Worm (Caenorhabditis elegans) whole organism, late embryonic: Measurements from ENCODE around the gene C34C12.6.

Source experiments
- K09A11.1 ChIP-seq: sonication (generic microtip); optimal IDR thresholded peaks from 2 replicates; lab custom pipeline; 2017; ENCODE audit warnings: antibody characterized with exemption, mild to moderate bottlenecking, missing genetic modification characterization, missing compliant biosample characterization; ENCODE audit not compliant: insufficient read depth
- T23F11.4 ChIP-seq: fragments of 200-800 bp; sonication (Bioruptor generic); optimal IDR thresholded peaks from 2 replicates; lab custom pipeline; 2018; ENCODE audit warnings: mild to moderate bottlenecking, missing genetic modification characterization, missing compliant biosample characterization
- Y22D7AL.16 ChIP-seq: sonication (generic microtip); optimal IDR thresholded peaks from 2 replicates; lab custom pipeline; 2016; ENCODE audit warnings: missing genetic modification characterization, missing compliant biosample characterization
- ama-1 ChIP-seq: fragments of 150-350 bp; optimal IDR thresholded peaks from 2 replicates; lab custom pipeline; 2014
- ceh-14 ChIP-seq: sonication (generic microtip); optimal IDR thresholded peaks from 2 replicates; lab custom pipeline; 2016; ENCODE audit warnings: missing genotype, missing genetic modification characterization, missing compliant biosample characterization
- ceh-18 ChIP-seq: sonication (generic microtip); optimal IDR thresholded peaks from 2 replicates; lab custom pipeline; 2016; ENCODE audit warnings: missing genetic modification characterization, missing compliant biosample characterization
- ceh-19 ChIP-seq: fragments of 200-800 bp; sonication (Bioruptor generic); optimal IDR thresholded peaks from 2 replicates; lab custom pipeline; 2018; ENCODE audit warnings: mild to moderate bottlenecking, missing genetic modification characterization, missing compliant biosample characterization
- ceh-2 ChIP-seq: sonication (generic microtip); optimal IDR thresholded peaks from 2 replicates; lab custom pipeline; 2016; ENCODE audit warnings: missing genotype, missing genetic modification characterization, missing compliant biosample characterization
- ceh-24 ChIP-seq: sonication (generic microtip); optimal IDR thresholded peaks from 2 replicates; lab custom pipeline; 2016; ENCODE audit warnings: mild to moderate bottlenecking, missing genetic modification characterization, missing compliant biosample characterization
- ceh-31 ChIP-seq: sonication (generic microtip); optimal IDR thresholded peaks from 2 replicates; lab custom pipeline; 2016; ENCODE audit warnings: missing genetic modification characterization, missing compliant biosample characterization
- ceh-34 ChIP-seq: sonication (generic microtip); optimal IDR thresholded peaks from 2 replicates; lab custom pipeline; 2016; ENCODE audit warnings: mild to moderate bottlenecking, missing genetic modification characterization, missing compliant biosample characterization
- ceh-48 ChIP-seq: sonication (generic microtip); optimal IDR thresholded peaks from 2 replicates; lab custom pipeline; 2016; ENCODE audit warnings: missing genetic modification characterization, inconsistent platforms, missing compliant biosample characterization
- ceh-6 ChIP-seq: fragments of 200-800 bp; sonication (Bioruptor generic); optimal IDR thresholded peaks from 2 replicates; lab custom pipeline; 2018; ENCODE audit warnings: mild to moderate bottlenecking, missing genetic modification characterization, missing compliant biosample characterization
- che-1 ChIP-seq: sonication (generic microtip); optimal IDR thresholded peaks from 2 replicates; lab custom pipeline; 2016; ENCODE audit warnings: mild to moderate bottlenecking, missing genetic modification characterization, missing compliant biosample characterization
- dve-1 ChIP-seq: sonication (generic microtip); optimal IDR thresholded peaks from 2 replicates; lab custom pipeline; 2017; ENCODE audit warnings: antibody characterized with exemption, mild to moderate bottlenecking, missing genetic modification characterization, missing compliant biosample characterization
- elt-2 ChIP-seq: sonication (generic microtip); optimal IDR thresholded peaks from 2 replicates; lab custom pipeline; 2016; ENCODE audit warnings: missing genetic modification reagents, missing genetic modification characterization, missing compliant biosample characterization
- elt-4 ChIP-seq: sonication (generic microtip); optimal IDR thresholded peaks from 2 replicates; lab custom pipeline; 2016; ENCODE audit warnings: missing genetic modification characterization, missing compliant biosample characterization
- ets-4 ChIP-seq: sonication (generic microtip); optimal IDR thresholded peaks from 2 replicates; lab custom pipeline; 2016; ENCODE audit warnings: missing genetic modification characterization, missing compliant biosample characterization
- fkh-6 ChIP-seq: sonication (generic microtip); optimal IDR thresholded peaks from 2 replicates; lab custom pipeline; 2016; ENCODE audit warnings: missing genetic modification characterization, missing compliant biosample characterization
- gmeb-2 ChIP-seq: sonication (generic microtip); optimal IDR thresholded peaks from 2 replicates; lab custom pipeline; 2016; ENCODE audit warnings: missing genetic modification characterization, inconsistent platforms, missing compliant biosample characterization
- hlh-30 ChIP-seq: sonication (generic microtip); optimal IDR thresholded peaks from 2 replicates; lab custom pipeline; 2017; ENCODE audit warnings: antibody characterized with exemption, missing genetic modification characterization, missing compliant biosample characterization; ENCODE audit not compliant: insufficient read depth
- hlh-6 ChIP-seq: sonication (generic microtip); optimal IDR thresholded peaks from 2 replicates; lab custom pipeline; 2016; ENCODE audit warnings: missing genotype, missing genetic modification characterization, missing compliant biosample characterization
- hlh-8 ChIP-seq: sonication (generic microtip); optimal IDR thresholded peaks from 2 replicates; lab custom pipeline; 2016; ENCODE audit warnings: missing genotype, missing genetic modification characterization, missing compliant biosample characterization
- lim-6 ChIP-seq: sonication (generic microtip); optimal IDR thresholded peaks from 2 replicates; lab custom pipeline; 2016; ENCODE audit warnings: missing genetic modification characterization, missing compliant biosample characterization
- madf-2 ChIP-seq: sonication (generic microtip); optimal IDR thresholded peaks from 2 replicates; lab custom pipeline; 2017; ENCODE audit warnings: missing genetic modification characterization, missing compliant biosample characterization
- mec-3 ChIP-seq: sonication (generic microtip); optimal IDR thresholded peaks from 2 replicates; lab custom pipeline; 2016; ENCODE audit warnings: borderline replicate concordance, missing genetic modification characterization, missing compliant biosample characterization
- nfya-1 ChIP-seq: sonication (generic microtip); optimal IDR thresholded peaks from 2 replicates; lab custom pipeline; 2017; ENCODE audit warnings: missing genetic modification characterization, mild to moderate bottlenecking, missing compliant biosample characterization, antibody characterized with exemption, moderate library complexity
- nhr-11 ChIP-seq: fragments of 150-350 bp; optimal IDR thresholded peaks from 2 replicates; lab custom pipeline; 2014; ENCODE audit warnings: missing biosample characterization, missing genetic modification characterization
- nhr-232 ChIP-seq: sonication (generic microtip); optimal IDR thresholded peaks from 2 replicates; lab custom pipeline; 2016; ENCODE audit warnings: missing genetic modification characterization, missing compliant biosample characterization
- npax-4 ChIP-seq: sonication (generic microtip); optimal IDR thresholded peaks from 2 replicates; lab custom pipeline; 2016; ENCODE audit warnings: missing genetic modification characterization, missing compliant biosample characterization
- pag-3 ChIP-seq: sonication (generic microtip); optimal IDR thresholded peaks from 2 replicates; lab custom pipeline; 2016; ENCODE audit warnings: missing compliant biosample characterization, missing genetic modification characterization, borderline replicate concordance
- pat-9 ChIP-seq: fragments of 200-800 bp; sonication (Bioruptor generic); optimal IDR thresholded peaks from 2 replicates; lab custom pipeline; 2018; ENCODE audit warnings: mild to moderate bottlenecking, missing genetic modification characterization, moderate library complexity, missing compliant biosample characterization
- pax-1 ChIP-seq: fragments of 150-350 bp; optimal IDR thresholded peaks from 2 replicates; lab custom pipeline; 2014; ENCODE audit warnings: missing biosample characterization, missing genetic modification characterization
- pha-2 ChIP-seq: sonication (generic microtip); optimal IDR thresholded peaks from 2 replicates; lab custom pipeline; 2017; ENCODE audit warnings: mild to moderate bottlenecking, missing genetic modification characterization, missing compliant biosample characterization
- pha-4 ChIP-seq: fragments of 150-350 bp; optimal IDR thresholded peaks from 2 replicates; lab custom pipeline; 2018; ENCODE audit warnings: missing biosample characterization, missing genetic modification reagents, missing genetic modification characterization
- pqm-1 ChIP-seq: sonication (generic microtip); optimal IDR thresholded peaks from 2 replicates; lab custom pipeline; 2016; ENCODE audit warnings: missing genetic modification characterization, missing compliant biosample characterization
- pros-1 ChIP-seq: fragments of 150-350 bp; optimal IDR thresholded peaks from 2 replicates; lab custom pipeline; 2014; ENCODE audit warnings: missing biosample characterization, missing genetic modification reagents, missing genetic modification characterization
- ref-2 ChIP-seq: sonication (generic microtip); optimal IDR thresholded peaks from 2 replicates; lab custom pipeline; 2016; ENCODE audit warnings: missing genetic modification characterization, missing compliant biosample characterization
- rnt-1 ChIP-seq: sonication (generic microtip); optimal IDR thresholded peaks from 2 replicates; lab custom pipeline; 2016; ENCODE audit warnings: missing genetic modification characterization, missing compliant biosample characterization
- sdc-2 ChIP-seq: sonication (generic microtip); optimal IDR thresholded peaks from 2 replicates; lab custom pipeline; 2016; ENCODE audit warnings: missing genotype, missing genetic modification characterization, missing compliant biosample characterization
- sox-4 ChIP-seq: sonication (generic microtip); optimal IDR thresholded peaks from 2 replicates; lab custom pipeline; 2017; ENCODE audit warnings: mild to moderate bottlenecking, missing genetic modification characterization, inconsistent platforms, missing compliant biosample characterization
- syd-9 ChIP-seq: sonication (generic microtip); optimal IDR thresholded peaks from 2 replicates; lab custom pipeline; 2016; ENCODE audit warnings: mild to moderate bottlenecking, missing genetic modification characterization, moderate library complexity, missing compliant biosample characterization
- ttx-3 ChIP-seq: sonication (generic microtip); optimal IDR thresholded peaks from 2 replicates; lab custom pipeline; 2016; ENCODE audit warnings: missing genetic modification reagents, missing genetic modification characterization, missing compliant biosample characterization
- unc-42 ChIP-seq: sonication (generic microtip); optimal IDR thresholded peaks from 2 replicates; lab custom pipeline; 2016; ENCODE audit warnings: missing genotype, missing genetic modification characterization, missing compliant biosample characterization
- unc-55 ChIP-seq: sonication (generic microtip); optimal IDR thresholded peaks from 2 replicates; lab custom pipeline; 2017; ENCODE audit warnings: missing biosample characterization, missing genetic modification reagents, missing genetic modification characterization
- zip-5 ChIP-seq: sonication (generic microtip); optimal IDR thresholded peaks from 2 replicates; lab custom pipeline; 2016; ENCODE audit warnings: missing genetic modification characterization, missing compliant biosample characterization
- ztf-16 ChIP-seq: sonication (generic microtip); optimal IDR thresholded peaks from 2 replicates; lab custom pipeline; 2017; ENCODE audit warnings: missing genetic modification characterization, missing compliant biosample characterization

Gene C34C12.6

ce11 chrIII:3499850-3500249 lies 17.5 kb downstream of the C34C12.6 start (continued):
- TF ChIP-seq Y22D7AL.16 (tag; lab: Kevin White, UChicago), result peak; percentile 96
- TF ChIP-seq mec-3 (tag; lab: Kevin White, UChicago), result peak; percentile 100
- peak; percentile 100 for TF ChIP-seq pag-3 (tag; lab: Kevin White, UChicago)
- peak; percentile 90 for TF ChIP-seq pha-2 (tag; lab: Kevin White, UChicago)
- TF ChIP-seq dve-1 (tag; lab: Kevin White, UChicago), result no peak
- TF ChIP-seq nfya-1, result no peak
- peak; percentile 97 for TF ChIP-seq ceh-18 (tag; lab: Kevin White, UChicago)
- peak; percentile 93 for TF ChIP-seq sdc-2 (tag; lab: Kevin White, UChicago)
- peak; percentile 98 for TF ChIP-seq ztf-16
- TF ChIP-seq rnt-1 (tag; lab: Kevin White, UChicago), result peak; percentile 100
- peak; percentile 94 for TF ChIP-seq nhr-232 (tag; lab: Kevin White, UChicago)
- peak; percentile 97 for TF ChIP-seq fkh-6 (tag; lab: Kevin White, UChicago)
- TF ChIP-seq ets-4 (tag; lab: Kevin White, UChicago), result peak; percentile 100
- peak; percentile 98 for TF ChIP-seq ceh-19 (GFP tag; lab: Kevin White, UChicago)
- peak; percentile 89 for TF ChIP-seq npax-4 (tag; lab: Kevin White, UChicago)
- TF ChIP-seq K09A11.1 (tag; lab: Kevin White, UChicago), result no peak
- TF ChIP-seq sox-4 (tag; lab: Kevin White, UChicago), result peak; percentile 91
- TF ChIP-seq ref-2 (tag; lab: Kevin White, UChicago), result peak; percentile 100
- TF ChIP-seq che-1 (tag; lab: Kevin White, UChicago), result peak; percentile 83
- peak; percentile 100 for TF ChIP-seq ceh-2 (tag; lab: Kevin White, UChicago)
- TF ChIP-seq syd-9, result peak; percentile 98
- peak; percentile 100 for TF ChIP-seq ceh-14 (tag; lab: Kevin White, UChicago)
- TF ChIP-seq elt-2 (tag; lab: Kevin White, UChicago), result peak; percentile 100
- TF ChIP-seq pqm-1 (tag; lab: Kevin White, UChicago), result peak; percentile 100
- peak; percentile 98 for TF ChIP-seq ttx-3 (tag; lab: Kevin White, UChicago)
- TF ChIP-seq zip-5, result peak; percentile 100
- peak; percentile 100 for TF ChIP-seq ceh-31 (tag; lab: Kevin White, UChicago)
- no peak for TF ChIP-seq nhr-11 (tag; lab: Kevin White, UChicago)
- no peak for TF ChIP-seq hlh-30
- TF ChIP-seq elt-4 (tag; lab: Kevin White, UChicago), result peak; percentile 100
- no peak for TF ChIP-seq ama-1 (lab: Kevin White, UChicago)
- TF ChIP-seq hlh-8 (tag; lab: Kevin White, UChicago), result peak; percentile 100
- no peak for TF ChIP-seq pha-4 (tag; lab: Kevin White, UChicago)
- peak; percentile 92 for TF ChIP-seq ceh-24 (tag; lab: Kevin White, UChicago)
- peak; percentile 100 for TF ChIP-seq ceh-34
- TF ChIP-seq ceh-6 (GFP tag; lab: Kevin White, UChicago), result peak; percentile 94
- peak; percentile 91 for TF ChIP-seq unc-42
- TF ChIP-seq ceh-48 (tag; lab: Kevin White, UChicago), result peak; percentile 80
- TF ChIP-seq lim-6, result peak; percentile 100
- TF ChIP-seq unc-55 (GFP tag; lab: Kevin White, UChicago), result no peak
- peak; percentile 99 for TF ChIP-seq hlh-6 (tag; lab: Kevin White, UChicago)
- TF ChIP-seq T23F11.4 (GFP tag; lab: Kevin White, UChicago), result peak; percentile 92
- peak; percentile 79 for TF ChIP-seq pat-9 (tag; lab: Kevin White, UChicago)
- no peak for TF ChIP-seq pros-1
- no peak for TF ChIP-seq pax-1 (tag; lab: Kevin White, UChicago)
- TF ChIP-seq madf-2, result peak; percentile 87
- peak; percentile 96 for TF ChIP-seq gmeb-2 (tag; lab: Kevin White, UChicago)
